Fruit fly (Drosophila melanogaster): ENCODE results near the gene GABA-B-R2.

- TF ChIP-seq Pif1A (GFP tag; optimal IDR thresholded peaks at IDR 0.05), result no peak
- no peak for TF ChIP-seq D1 (tag; optimal IDR thresholded peaks at IDR 0.05)
Observed at dm6 chr3R:21744988-21745387, 30.7 kb downstream of the GABA-B-R2 start, which contains the start of gene CG31343.
